Worm (Caenorhabditis elegans): Measurements from ENCODE around the gene C32D5.10.

Gene C32D5.10

DNA sequence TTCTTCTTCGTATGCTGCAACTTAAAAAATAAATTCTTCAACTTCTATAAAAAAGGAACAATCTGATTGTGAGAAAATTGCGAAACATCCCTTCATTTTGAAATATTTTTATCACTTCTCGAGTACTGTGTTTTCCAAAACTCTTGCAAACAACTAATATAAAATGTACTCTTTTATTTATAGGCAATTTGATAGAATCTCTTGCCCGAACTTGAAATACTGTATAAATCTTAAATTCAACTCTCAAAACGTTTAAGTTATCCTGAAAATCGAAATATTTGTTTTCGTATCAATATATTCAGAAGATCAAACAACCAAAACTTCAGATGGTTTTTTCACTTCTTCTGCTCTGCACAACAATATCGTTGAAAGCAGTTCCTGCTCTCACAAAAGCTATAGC is 34.7 kb upstream of the C32D5.10 start, which contains the start of gene F58F12.4:
Gene F58F12.4, plus strand, starts transcription at position 301 of the 400 bp plus-strand sequence.
- TF ChIP-seq nhr-25 (tag; optimal IDR thresholded peaks at IDR 0.05; ENCODE audit: borderline replicate concordance, insufficient read depth) = no peak
- TF ChIP-seq aha-1 (tag) = no peak
- no peak for TF ChIP-seq mdt-29 (GFP tag; IDR thresholded peaks at IDR 0.05)
- TF ChIP-seq F10B5.3 (tag; optimal IDR thresholded peaks at IDR 0.05) = no peak
- no peak for TF ChIP-seq saeg-2 (GFP tag; IDR thresholded peaks at IDR 0.05)
- no peak for TF ChIP-seq zip-2 (tag; optimal IDR thresholded peaks at IDR 0.05)
- TF ChIP-seq pha-4 (GFP tag; IDR thresholded peaks at IDR 0.05) = no peak
- TF ChIP-seq pha-4 (tag; optimal IDR thresholded peaks at IDR 0.05) = no peak
- no peak for TF ChIP-seq lin-15B (tag; optimal IDR thresholded peaks at IDR 0.05)
- TF ChIP-seq lin-29 (GFP tag; IDR thresholded peaks at IDR 0.05) = no peak
- no peak for TF ChIP-seq T26A8.4 (GFP tag; IDR thresholded peaks at IDR 0.05)
- no peak for TF ChIP-seq ZK337.2 (GFP tag; IDR thresholded peaks at IDR 0.05)
- TF ChIP-seq ZK546.5 (tag; optimal IDR thresholded peaks at IDR 0.05) = no peak
- TF ChIP-seq ceh-62 (tag; optimal IDR thresholded peaks at IDR 0.05) = no peak
- TF ChIP-seq pqm-1 (tag; optimal IDR thresholded peaks at IDR 0.05) = no peak
- no peak for TF ChIP-seq cey-2 (tag; optimal IDR thresholded peaks at IDR 0.05; ENCODE audit: borderline replicate concordance, insufficient read depth)

ce11 chrII:6383183-6383695 is 31.5 kb upstream of the C32D5.10 start, which contains the start of gene F58F12.1:
F58F12.1 (plus strand) TSS chrII:6383645.
- TF ChIP-seq aly-2 (tag; optimal IDR thresholded peaks at IDR 0.05) (no peak), saeg-2 (GFP tag; IDR thresholded peaks at IDR 0.05) (no peak), F44E2.7 (GFP tag; IDR thresholded peaks at IDR 0.05) (no peak), hlh-11 (tag; optimal IDR thresholded peaks at IDR 0.05) (peak; percentile 31), ctbp-1 (GFP tag; IDR thresholded peaks at IDR 0.05) (no peak), F10B5.3 (tag; optimal IDR thresholded peaks at IDR 0.05) (no peak), dmd-8 (GFP tag; IDR thresholded peaks at IDR 0.05) (no peak), Y105C5A.15 (GFP tag; IDR thresholded peaks at IDR 0.05) (no peak), rbr-2 (tag; optimal IDR thresholded peaks at IDR 0.05) (peak; percentile 38), Y48G9A.11 (GFP tag; IDR thresholded peaks at IDR 0.05) (no peak), madf-5 (GFP tag; IDR thresholded peaks at IDR 0.05) (no peak), Y75B8A.6 (GFP tag; IDR thresholded peaks at IDR 0.05) (no peak), mxl-2 (GFP tag; conservative IDR thresholded peaks at IDR 0.05) (no peak), zag-1 (tag; optimal IDR thresholded peaks at IDR 0.05) (no peak), tag-97 (GFP tag; IDR thresholded peaks at IDR 0.05) (no peak), F26F4.8 (GFP tag; conservative IDR thresholded peaks at IDR 0.05) (no peak), ZK337.2 (GFP tag; IDR thresholded peaks at IDR 0.05) (peak; percentile 47; the same call in 1 of the 2 replicates), zfp-2 (tag; optimal IDR thresholded peaks at IDR 0.05) (no peak), mxl-3 (GFP tag; optimal IDR thresholded peaks at IDR 0.05) (no peak), unc-130 (GFP tag; optimal IDR thresholded peaks at IDR 0.05) (peak; percentile 90), nhr-41 (GFP tag; IDR thresholded peaks at IDR 0.05) (no peak), arid-1 (GFP tag; conservative IDR thresholded peaks at IDR 0.05) (no peak), T20F7.1 (GFP tag; optimal IDR thresholded peaks at IDR 0.05) (no peak), ceh-44 (GFP tag; IDR thresholded peaks at IDR 0.05) (no peak), nhr-11 (tag; optimal IDR thresholded peaks at IDR 0.05) (peak; percentile 21), nhr-237 (tag; optimal IDR thresholded peaks at IDR 0.05) (no peak), vab-7 (GFP tag; IDR thresholded peaks at IDR 0.05) (no peak), jun-1 (tag; optimal IDR thresholded peaks at IDR 0.05) (no peak), nhr-10 (tag; optimal IDR thresholded peaks at IDR 0.05) (no peak), R02D3.7 (tag; optimal IDR thresholded peaks at IDR 0.05) (no peak), ceh-28 (tag; optimal IDR thresholded peaks at IDR 0.05) (no peak), set-16 (GFP tag; IDR thresholded peaks at IDR 0.05) (no peak), ceh-62 (tag; optimal IDR thresholded peaks at IDR 0.05) (no peak), nhr-28 (tag; optimal IDR thresholded peaks at IDR 0.05) (peak; percentile 55), unc-39 (tag; optimal IDR thresholded peaks at IDR 0.05) (no peak), lin-29 (GFP tag; IDR thresholded peaks at IDR 0.05) (no peak), D1046.2 (GFP tag; IDR thresholded peaks at IDR 0.05) (no peak), php-3 (GFP tag; IDR thresholded peaks at IDR 0.05) (no peak), zip-11 (GFP tag; IDR thresholded peaks at IDR 0.05) (no peak), nhr-42 (GFP tag; IDR thresholded peaks at IDR 0.05) (no peak)
